1 fruit fly cellular context compared by ENCODE assay signal in genomic region chr3R:8652731-8653130, dm6.
A peak's percentile ranks its signal among the peaks of the same experiment; 100 is the strongest.
TF ChIP-seq lines count a peak whose summit lies in the region.

Gene Sys1, plus strand, starts transcription at chr3R:8652821.
Gene Dhod, minus strand, starts transcription at chr3R:8652916.

TF ChIP-seq in whole organism, embryonic, 481 proteins besides CTCF, POLR2A, EP300 and RAD21 (continued from another document and continues in another):
- TF ChIP-seq HHEX (GFP tag; optimal IDR thresholded peaks at IDR 0.05; lab: Kevin White, UChicago) = peak; percentile 38
- TF ChIP-seq ara (GFP tag; IDR thresholded peaks at IDR 0.05; lab: Robert Waterston, UW) = no peak
- TF ChIP-seq CG17186 (GFP tag; optimal IDR thresholded peaks at IDR 0.05; lab: Kevin White, UChicago) = peak; percentile 53
- TF ChIP-seq CG12659 (GFP tag; optimal IDR thresholded peaks at IDR 0.05; lab: Kevin White, UChicago) = peak; percentile 52
- TF ChIP-seq jing (GFP tag; optimal IDR thresholded peaks at IDR 0.05; lab: Kevin White, UChicago) = no peak
- peak; percentile 61 for TF ChIP-seq CG17359 (tag; optimal IDR thresholded peaks at IDR 0.05; lab: Kevin White, UChicago)
- TF ChIP-seq cas (GFP tag; IDR thresholded peaks at IDR 0.05; lab: Robert Waterston, UW) = 0 out of 2 replicates have a peak, but pooled peaks have one; percentile 37
- TF ChIP-seq dpn (GFP tag; optimal IDR thresholded peaks at IDR 0.05; lab: Kevin White, UChicago) = peak; percentile 69 to 75
- peak; percentile 60 for TF ChIP-seq her (GFP tag; optimal IDR thresholded peaks at IDR 0.05; lab: Kevin White, UChicago)
- no peak for TF ChIP-seq cad (GFP tag; optimal IDR thresholded peaks at IDR 0.05; lab: Kevin White, UChicago)
- peak; percentile 80 for TF ChIP-seq Bgb (GFP tag; IDR thresholded peaks at IDR 0.05; lab: Robert Waterston, UW; ENCODE audit: partially characterized antibody)
- peak; percentile 49; the same call in 1 of the 2 replicates for TF ChIP-seq CG8765 (GFP tag; IDR thresholded peaks at IDR 0.05; lab: Robert Waterston, UW)
- TF ChIP-seq amos (GFP tag; IDR thresholded peaks at IDR 0.05; lab: Robert Waterston, UW; ENCODE audit: partially characterized antibody) = peak; percentile 78
- 0 out of 2 replicates have a peak, but pooled peaks have one; percentile 34 for TF ChIP-seq seq (GFP tag; IDR thresholded peaks at IDR 0.05; lab: Robert Waterston, UW)
- no peak for TF ChIP-seq luna (GFP tag; optimal IDR thresholded peaks at IDR 0.05; lab: Kevin White, UChicago)
- TF ChIP-seq Rx (GFP tag; IDR thresholded peaks at IDR 0.05; lab: Robert Waterston, UW) = 0 out of 2 replicates have a peak, but pooled peaks have one; percentile 12
- TF ChIP-seq ems (GFP tag; optimal IDR thresholded peaks at IDR 0.05; lab: Kevin White, UChicago) = peak; percentile 82
- TF ChIP-seq MBD-R2 (GFP tag; IDR thresholded peaks at IDR 0.05; lab: Robert Waterston, UW) = peak; percentile 85
- peak; percentile 62 for TF ChIP-seq Bteb2 (GFP tag; optimal IDR thresholded peaks at IDR 0.05; lab: Kevin White, UChicago)
- no peak for TF ChIP-seq pita (GFP tag; optimal IDR thresholded peaks at IDR 0.05; lab: Kevin White, UChicago)
- TF ChIP-seq HLH54F (GFP tag; optimal IDR thresholded peaks at IDR 0.05; lab: Kevin White, UChicago) = peak; percentile 74
- no peak for TF ChIP-seq CG15601 (tag; optimal IDR thresholded peaks at IDR 0.05; lab: Kevin White, UChicago)
- peak; percentile 4 for TF ChIP-seq Sox100B (GFP tag; optimal IDR thresholded peaks at IDR 0.05; lab: Kevin White, UChicago)
- TF ChIP-seq Sry-δ (GFP tag; optimal IDR thresholded peaks at IDR 0.05; lab: Kevin White, UChicago) = peak; percentile 90
- TF ChIP-seq trh (GFP tag; optimal IDR thresholded peaks at IDR 0.05; lab: Kevin White, UChicago) = no peak
- peak; percentile 76 for TF ChIP-seq CG32532 (GFP tag; IDR thresholded peaks at IDR 0.05; lab: Robert Waterston, UW)
- peak; percentile 65; the same call in 1 of the 4 replicates for TF ChIP-seq chinmo (GFP tag; IDR thresholded peaks at IDR 0.05; lab: Robert Waterston, UW; ENCODE audit: partially characterized antibody)
- peak; percentile 51 for TF ChIP-seq CG8290 (GFP tag; optimal IDR thresholded peaks at IDR 0.05; lab: Kevin White, UChicago)
- TF ChIP-seq CG8290 (tag; optimal IDR thresholded peaks at IDR 0.05; lab: Kevin White, UChicago) = peak; percentile 13 to 58
- TF ChIP-seq fd102C (GFP tag; optimal IDR thresholded peaks at IDR 0.05; lab: Kevin White, UChicago) = no peak
- TF ChIP-seq pho (GFP tag; optimal IDR thresholded peaks at IDR 0.05; lab: Kevin White, UChicago) = peak; percentile 60
- no peak for TF ChIP-seq insv (GFP tag; optimal IDR thresholded peaks at IDR 0.05; lab: Kevin White, UChicago)
- TF ChIP-seq CG9437 (GFP tag; optimal IDR thresholded peaks at IDR 0.05; lab: Kevin White, UChicago) = peak; percentile 15
- TF ChIP-seq CG14667 (GFP tag; IDR thresholded peaks at IDR 0.05; lab: Robert Waterston, UW) = peak; percentile 47
- peak; percentile 48 for TF ChIP-seq CG18599 (GFP tag; optimal IDR thresholded peaks at IDR 0.05; lab: Kevin White, UChicago)
- no peak for TF ChIP-seq kah (GFP tag; optimal IDR thresholded peaks at IDR 0.05; lab: Kevin White, UChicago)
- TF ChIP-seq peb (GFP tag; IDR thresholded peaks at IDR 0.05; lab: Robert Waterston, UW) = peak; percentile 38
- TF ChIP-seq CG11696 (GFP tag; IDR thresholded peaks at IDR 0.05; lab: Robert Waterston, UW) = no peak
- TF ChIP-seq CG3281 (GFP tag; optimal IDR thresholded peaks at IDR 0.05; lab: Kevin White, UChicago) = peak; percentile 55
- TF ChIP-seq CG9876 (GFP tag; optimal IDR thresholded peaks at IDR 0.05; lab: Kevin White, UChicago) = no peak
- TF ChIP-seq Deaf1 (tag; optimal IDR thresholded peaks at IDR 0.05; lab: Kevin White, UChicago) = peak; percentile 2
- TF ChIP-seq CG14965 (GFP tag; optimal IDR thresholded peaks at IDR 0.05; lab: Kevin White, UChicago; ENCODE audit: borderline replicate concordance) = no peak
- TF ChIP-seq ERR (GFP tag; optimal IDR thresholded peaks at IDR 0.05; lab: Kevin White, UChicago) = peak; percentile 59
- TF ChIP-seq ranshi (GFP tag; IDR thresholded peaks at IDR 0.05; lab: Robert Waterston, UW) = 0 out of 2 replicates have a peak, but pooled peaks have one; percentile 35
- no peak for TF ChIP-seq Fer2 (tag; optimal IDR thresholded peaks at IDR 0.05; lab: Kevin White, UChicago)
- peak; percentile 67; the same call in 2 of the 3 replicates for TF ChIP-seq CG11456 (GFP tag; IDR thresholded peaks at IDR 0.05; lab: Robert Waterston, UW)
- no peak for TF ChIP-seq CG17612 (GFP tag; IDR thresholded peaks at IDR 0.05; lab: Robert Waterston, UW)
- no peak for TF ChIP-seq D19B (GFP tag; optimal IDR thresholded peaks at IDR 0.05; lab: Kevin White, UChicago)
- peak; percentile 66; the same call in 2 of the 3 replicates for TF ChIP-seq Opbp (GFP tag; IDR thresholded peaks at IDR 0.05; lab: Robert Waterston, UW; ENCODE audit: partially characterized antibody)
- TF ChIP-seq CG5953 (GFP tag; IDR thresholded peaks at IDR 0.05; lab: Robert Waterston, UW) = no peak
- peak; percentile 67 for TF ChIP-seq maf-S (GFP tag; optimal IDR thresholded peaks at IDR 0.05; lab: Kevin White, UChicago)
- TF ChIP-seq CG9932 (GFP tag; IDR thresholded peaks at IDR 0.05; lab: Robert Waterston, UW) = peak; percentile 85
- TF ChIP-seq CG10543 (GFP tag; optimal IDR thresholded peaks at IDR 0.05; lab: Kevin White, UChicago) = peak; percentile 28
- peak; percentile 76 for TF ChIP-seq tgo (GFP tag; IDR thresholded peaks at IDR 0.05; lab: Robert Waterston, UW)
- no peak for TF ChIP-seq Usf (GFP tag; optimal IDR thresholded peaks at IDR 0.05; lab: Kevin White, UChicago)
- TF ChIP-seq pfk (GFP tag; optimal IDR thresholded peaks at IDR 0.05; lab: Kevin White, UChicago) = no peak
- no peak for TF ChIP-seq Asciz (GFP tag; optimal IDR thresholded peaks at IDR 0.05; lab: Kevin White, UChicago)
- TF ChIP-seq usp (GFP tag; optimal IDR thresholded peaks at IDR 0.05; lab: Kevin White, UChicago) = no peak
- TF ChIP-seq Scr (GFP tag; IDR thresholded peaks at IDR 0.05; lab: Robert Waterston, UW; ENCODE audit: partially characterized antibody) = peak; percentile 91
- TF ChIP-seq CG8359 (GFP tag; optimal IDR thresholded peaks at IDR 0.05; lab: Kevin White, UChicago; ENCODE audit: borderline replicate concordance) = no peak
- no peak for TF ChIP-seq Oaz (GFP tag; IDR thresholded peaks at IDR 0.05; lab: Robert Waterston, UW)
- TF ChIP-seq CG1647 (GFP tag; optimal IDR thresholded peaks at IDR 0.05; lab: Kevin White, UChicago) = peak; percentile 35
- peak; percentile 20; the same call in 1 of the 2 replicates for TF ChIP-seq CG43689 (GFP tag; IDR thresholded peaks at IDR 0.05; lab: Robert Waterston, UW)
- no peak for TF ChIP-seq CG3407 (GFP tag; optimal IDR thresholded peaks at IDR 0.05; lab: Kevin White, UChicago)
- TF ChIP-seq kay (GFP tag; optimal IDR thresholded peaks at IDR 0.05; lab: Kevin White, UChicago) = peak; percentile 73
- peak; percentile 21 for TF ChIP-seq ewg (GFP tag; optimal IDR thresholded peaks at IDR 0.05; lab: Kevin White, UChicago)
- TF ChIP-seq CG31388 (GFP tag; optimal IDR thresholded peaks at IDR 0.05; lab: Kevin White, UChicago) = peak; percentile 4
- TF ChIP-seq onecut (GFP tag; IDR thresholded peaks at IDR 0.05; lab: Robert Waterston, UW) = peak; percentile 44
- no peak for TF ChIP-seq crol (GFP tag; IDR thresholded peaks at IDR 0.05; lab: Robert Waterston, UW)
- peak; percentile 35 for TF ChIP-seq Blimp-1 (GFP tag; optimal IDR thresholded peaks at IDR 0.05; lab: Kevin White, UChicago)
- TF ChIP-seq Side (GFP tag; optimal IDR thresholded peaks at IDR 0.05; lab: Kevin White, UChicago) = peak; percentile 34
- peak; percentile 46 for TF ChIP-seq CG13123 (GFP tag; optimal IDR thresholded peaks at IDR 0.05; lab: Kevin White, UChicago)
- TF ChIP-seq pnt (GFP tag; optimal IDR thresholded peaks at IDR 0.05; lab: Kevin White, UChicago) = peak; percentile 65
- TF ChIP-seq Meics (GFP tag; optimal IDR thresholded peaks at IDR 0.05; lab: Kevin White, UChicago) = peak; percentile 57
- peak; percentile 62 for TF ChIP-seq CG12155 (GFP tag; optimal IDR thresholded peaks at IDR 0.05; lab: Kevin White, UChicago)
- no peak for TF ChIP-seq bigmax (GFP tag; optimal IDR thresholded peaks at IDR 0.05; lab: Kevin White, UChicago)
- TF ChIP-seq CG9727 (GFP tag; optimal IDR thresholded peaks at IDR 0.05; lab: Kevin White, UChicago) = peak; percentile 64
- no peak for TF ChIP-seq CG15479 (GFP tag; optimal IDR thresholded peaks at IDR 0.05; lab: Kevin White, UChicago)
- TF ChIP-seq CG17829 (tag; optimal IDR thresholded peaks at IDR 0.05; lab: Kevin White, UChicago) = peak; percentile 60
- TF ChIP-seq grn (GFP tag; optimal IDR thresholded peaks at IDR 0.05; lab: Kevin White, UChicago) = no peak
- TF ChIP-seq CG30431 (GFP tag; optimal IDR thresholded peaks at IDR 0.05; lab: Kevin White, UChicago) = no peak
- peak; percentile 29 to 57 for TF ChIP-seq chif (GFP tag; optimal IDR thresholded peaks at IDR 0.05; lab: Kevin White, UChicago)
- TF ChIP-seq klu (GFP tag; IDR thresholded peaks at IDR 0.05; lab: Robert Waterston, UW) = peak; percentile 40; the same call in 1 of the 2 replicates
- peak; percentile 77 for TF ChIP-seq Dip3 (GFP tag; optimal IDR thresholded peaks at IDR 0.05; lab: Kevin White, UChicago)
- peak; percentile 61 to 75 for TF ChIP-seq Pdp1 (GFP tag; optimal IDR thresholded peaks at IDR 0.05; lab: Kevin White, UChicago)
- peak; percentile 45 for TF ChIP-seq Sin3A (optimal IDR thresholded peaks at IDR 0.05; lab: Kevin White, UChicago)
- no peak for TF ChIP-seq stc (GFP tag; IDR thresholded peaks at IDR 0.05; lab: Robert Waterston, UW)
- peak; percentile 54 for TF ChIP-seq pzg (GFP tag; optimal IDR thresholded peaks at IDR 0.05; lab: Kevin White, UChicago)
- no peak for TF ChIP-seq CG7745 (tag; optimal IDR thresholded peaks at IDR 0.05; lab: Kevin White, UChicago)
- no peak for TF ChIP-seq CG8281 (tag; optimal IDR thresholded peaks at IDR 0.05; lab: Kevin White, UChicago)
- no peak for TF ChIP-seq CG10274 (GFP tag; optimal IDR thresholded peaks at IDR 0.05; lab: Kevin White, UChicago)
- peak; percentile 57 for TF ChIP-seq Ets97D (GFP tag; optimal IDR thresholded peaks at IDR 0.05; lab: Kevin White, UChicago)
- TF ChIP-seq Spps (tag; optimal IDR thresholded peaks at IDR 0.05; lab: Kevin White, UChicago) = peak; percentile 15
- peak; percentile 28 for TF ChIP-seq CG3163 (GFP tag; optimal IDR thresholded peaks at IDR 0.05; lab: Kevin White, UChicago)
- TF ChIP-seq da (GFP tag; optimal IDR thresholded peaks at IDR 0.05; lab: Kevin White, UChicago) = no peak
- TF ChIP-seq sens (GFP tag; lab: Kevin White, UChicago) = peak; percentile 96
- no peak for TF ChIP-seq aop (GFP tag; IDR thresholded peaks at IDR 0.05; lab: Robert Waterston, UW)
- no peak for TF ChIP-seq kni (GFP tag; optimal IDR thresholded peaks at IDR 0.05; lab: Kevin White, UChicago)
- peak; percentile 51 for TF ChIP-seq al (GFP tag; IDR thresholded peaks at IDR 0.05; lab: Robert Waterston, UW)
- TF ChIP-seq Atf6 (GFP tag; IDR thresholded peaks at IDR 0.05; lab: Robert Waterston, UW) = peak; percentile 58
- peak; percentile 12 for TF ChIP-seq HmgD (GFP tag; optimal IDR thresholded peaks at IDR 0.05; lab: Kevin White, UChicago)
- peak; percentile 23 for TF ChIP-seq repo (GFP tag; optimal IDR thresholded peaks at IDR 0.05; lab: Kevin White, UChicago)
- TF ChIP-seq jumu (GFP tag; optimal IDR thresholded peaks at IDR 0.05; lab: Kevin White, UChicago) = peak; percentile 77
- TF ChIP-seq so (GFP tag; IDR thresholded peaks at IDR 0.05; lab: Robert Waterston, UW) = peak; percentile 70; the same call in 2 of the 3 replicates
- TF ChIP-seq hkb (optimal IDR thresholded peaks at IDR 0.05; lab: Kevin White, UChicago) = no peak
- peak; percentile 65; the same call in 1 of the 2 replicates for TF ChIP-seq hkb (GFP tag; IDR thresholded peaks at IDR 0.05; lab: Robert Waterston, UW)
- TF ChIP-seq danr (GFP tag; IDR thresholded peaks at IDR 0.05; lab: Robert Waterston, UW) = no peak
- peak; percentile 16 for TF ChIP-seq disco-r (GFP tag; optimal IDR thresholded peaks at IDR 0.05; lab: Kevin White, UChicago)
- peak; percentile 85; the same call in 2 of the 3 replicates for TF ChIP-seq CG34422 (GFP tag; IDR thresholded peaks at IDR 0.05; lab: Robert Waterston, UW)
- no peak for TF ChIP-seq jigr1 (GFP tag; IDR thresholded peaks at IDR 0.05; lab: Robert Waterston, UW)
- TF ChIP-seq Trl (optimal IDR thresholded peaks at IDR 0.05; lab: Kevin White, UChicago) = no peak
- TF ChIP-seq Trl (GFP tag; optimal IDR thresholded peaks at IDR 0.05; lab: Kevin White, UChicago) = peak; percentile 70
- peak; percentile 73 for TF ChIP-seq Bdp1 (GFP tag; optimal IDR thresholded peaks at IDR 0.05; lab: Kevin White, UChicago)
- peak; percentile 0 for TF ChIP-seq Hmx (GFP tag; optimal IDR thresholded peaks at IDR 0.05; lab: Kevin White, UChicago)
- no peak for TF ChIP-seq Nf-YB (GFP tag; optimal IDR thresholded peaks at IDR 0.05; lab: Kevin White, UChicago)
- peak; percentile 19 for TF ChIP-seq twi (tag; optimal IDR thresholded peaks at IDR 0.05; lab: Kevin White, UChicago)
- no peak; the same call in 2 of the 3 replicates for TF ChIP-seq CG11560 (tag; IDR thresholded peaks at IDR 0.05; lab: Robert Waterston, UW)
- no peak for TF ChIP-seq MTF-1 (GFP tag; optimal IDR thresholded peaks at IDR 0.05; lab: Kevin White, UChicago; ENCODE audit: borderline replicate concordance)
- no peak for TF ChIP-seq dan (GFP tag; IDR thresholded peaks at IDR 0.05; lab: Robert Waterston, UW)
- no peak for TF ChIP-seq Mrtf (GFP tag; IDR thresholded peaks at IDR 0.05; lab: Robert Waterston, UW)
- TF ChIP-seq CG4730 (GFP tag; IDR thresholded peaks at IDR 0.05; lab: Robert Waterston, UW) = peak; percentile 53
- peak; percentile 90 for TF ChIP-seq slbo (GFP tag; IDR thresholded peaks at IDR 0.05; lab: Robert Waterston, UW)
- peak; percentile 60 for TF ChIP-seq corto (GFP tag; optimal IDR thresholded peaks at IDR 0.05; lab: Kevin White, UChicago)
- TF ChIP-seq CG6689 (GFP tag; IDR thresholded peaks at IDR 0.05; lab: Robert Waterston, UW) = peak; percentile 91
- peak; percentile 59 for TF ChIP-seq Hr3 (GFP tag; optimal IDR thresholded peaks at IDR 0.05; lab: Kevin White, UChicago)
- peak; percentile 81 for TF ChIP-seq mam (GFP tag; optimal IDR thresholded peaks at IDR 0.05; lab: Kevin White, UChicago)
- peak; percentile 33 for TF ChIP-seq CG1792 (GFP tag; optimal IDR thresholded peaks at IDR 0.05; lab: Kevin White, UChicago)
- TF ChIP-seq CG18011 (GFP tag; optimal IDR thresholded peaks at IDR 0.05; lab: Kevin White, UChicago) = peak; percentile 60
- TF ChIP-seq CG4328 (GFP tag; optimal IDR thresholded peaks at IDR 0.05; lab: Kevin White, UChicago) = no peak
- peak; percentile 83; the same call in 2 of the 3 replicates for TF ChIP-seq zen2 (GFP tag; IDR thresholded peaks at IDR 0.05; lab: Robert Waterston, UW; ENCODE audit: partially characterized antibody)
